Worm (Caenorhabditis elegans): ENCODE results near the gene F10D7.11.
A peak's percentile ranks its signal among the peaks of the same experiment; 100 is the strongest.

F10D7.11 gene

DNA sequence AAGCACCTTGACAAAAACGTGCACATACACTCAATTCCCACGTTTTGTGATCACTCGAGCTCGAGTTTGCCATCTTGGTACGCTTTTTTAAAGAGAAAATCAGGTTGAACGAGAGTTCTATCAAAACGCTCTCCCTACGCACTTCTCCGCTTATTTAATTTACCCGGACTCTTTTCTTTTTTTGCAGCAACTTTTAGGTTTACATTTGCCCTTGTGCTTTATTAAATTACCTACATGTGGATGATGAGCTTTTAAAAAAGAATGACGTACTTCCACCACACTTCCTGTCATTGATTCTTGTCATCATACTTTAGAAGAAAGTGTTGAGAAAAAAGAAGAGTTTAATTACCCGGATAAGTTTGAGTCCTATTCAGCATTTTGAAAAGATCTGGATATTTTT lies 10.5 kb upstream of the F10D7.11 start:
- TF ChIP-seq ama-1 (optimal IDR thresholded peaks at IDR 0.05): no peak
- no peak for TF ChIP-seq nhr-77 (tag; optimal IDR thresholded peaks at IDR 0.05)
- TF ChIP-seq C34F6.9 (tag; optimal IDR thresholded peaks at IDR 0.05): peak; percentile 3
- no peak for TF ChIP-seq ztf-1 (GFP tag; conservative IDR thresholded peaks at IDR 0.05)
- TF ChIP-seq ZK546.5 (tag; optimal IDR thresholded peaks at IDR 0.05): no peak
- TF ChIP-seq Y55F3AM.14 (GFP tag; optimal IDR thresholded peaks at IDR 0.05): no peak
- no peak for TF ChIP-seq mab-5 (tag; optimal IDR thresholded peaks at IDR 0.05)
- no peak for TF ChIP-seq alr-1 (tag; optimal IDR thresholded peaks at IDR 0.05)
- no peak for TF ChIP-seq nhr-23 (tag; optimal IDR thresholded peaks at IDR 0.05)
- TF ChIP-seq sma-9 (GFP tag; optimal IDR thresholded peaks at IDR 0.05): peak; percentile 33
- no peak for TF ChIP-seq sma-9 (tag; optimal IDR thresholded peaks at IDR 0.05)

ce11 chrX:17355462-17355861 lies 7.2 kb upstream of the F10D7.11 start:
- TF ChIP-seq ceh-82 (tag; optimal IDR thresholded peaks at IDR 0.05) (no peak), lin-39 (tag; optimal IDR thresholded peaks at IDR 0.05) (no peak), elt-1 (tag; optimal IDR thresholded peaks at IDR 0.05) (no peak), nhr-77 (tag; optimal IDR thresholded peaks at IDR 0.05) (no peak), crh-2 (tag; optimal IDR thresholded peaks at IDR 0.05) (no peak), nhr-23 (tag; optimal IDR thresholded peaks at IDR 0.05) (no peak)

ce11 chrX:17356748-17357147 lies 5.9 kb upstream of the F10D7.11 start:
- TF ChIP-seq unc-39 (tag; optimal IDR thresholded peaks at IDR 0.05) (no peak), ceh-16 (tag; optimal IDR thresholded peaks at IDR 0.05) (no peak), dmd-4 (tag; optimal IDR thresholded peaks at IDR 0.05) (no peak), nhr-23 (tag; optimal IDR thresholded peaks at IDR 0.05) (no peak), sma-9 (GFP tag; optimal IDR thresholded peaks at IDR 0.05) (no peak), sma-9 (tag; optimal IDR thresholded peaks at IDR 0.05) (no peak), ceh-82 (tag; optimal IDR thresholded peaks at IDR 0.05) (no peak), nhr-21 (tag; optimal IDR thresholded peaks at IDR 0.05) (no peak), elt-1 (tag; optimal IDR thresholded peaks at IDR 0.05) (no peak), mab-5 (tag; optimal IDR thresholded peaks at IDR 0.05) (no peak), nhr-6 (tag; optimal IDR thresholded peaks at IDR 0.05) (no peak), sem-4 (tag; optimal IDR thresholded peaks at IDR 0.05) (no peak), skn-1 (tag; optimal IDR thresholded peaks at IDR 0.05) (no peak), aly-2 (tag; optimal IDR thresholded peaks at IDR 0.05) (no peak), ZK546.5 (tag; optimal IDR thresholded peaks at IDR 0.05) (no peak)

DNA sequence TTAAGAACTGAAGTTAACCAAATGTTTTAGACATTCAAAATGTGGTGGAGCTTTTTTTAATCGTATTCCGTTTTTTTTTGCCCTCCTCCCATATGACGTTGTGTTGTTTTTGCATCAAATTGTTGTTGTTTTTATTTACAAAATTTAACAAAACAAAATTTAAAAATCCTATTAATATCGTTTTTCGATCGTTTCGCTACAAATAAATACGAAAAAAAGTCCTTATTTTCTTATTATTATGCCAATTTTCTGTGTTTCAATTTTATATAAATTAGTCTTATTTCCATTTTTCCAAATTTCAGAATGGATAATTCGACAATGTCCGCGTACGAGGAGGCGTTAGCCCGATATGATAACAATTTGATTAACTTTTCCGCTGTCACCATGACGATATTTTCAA lies 3.2 kb upstream of the F10D7.11 start, which contains the start of gene npr-36:
Gene npr-36, plus strand, starts transcription at position 301 of the 400 bp plus-strand sequence.
- TF ChIP-seq nhr-237 (tag; optimal IDR thresholded peaks at IDR 0.05): no peak
- TF ChIP-seq dmd-4 (tag; optimal IDR thresholded peaks at IDR 0.05): no peak
- no peak for TF ChIP-seq C34F6.9 (tag; optimal IDR thresholded peaks at IDR 0.05)
- no peak for TF ChIP-seq blmp-1 (tag; optimal IDR thresholded peaks at IDR 0.05; ENCODE audit: insufficient read depth)
- TF ChIP-seq lin-11 (tag; optimal IDR thresholded peaks at IDR 0.05): no peak
- TF ChIP-seq lin-13 (GFP tag; optimal IDR thresholded peaks at IDR 0.05): no peak
- TF ChIP-seq elt-1 (tag; optimal IDR thresholded peaks at IDR 0.05): no peak
- no peak for TF ChIP-seq nhr-129 (tag; optimal IDR thresholded peaks at IDR 0.05)
- TF ChIP-seq ceh-82 (tag; optimal IDR thresholded peaks at IDR 0.05): no peak

DNA sequence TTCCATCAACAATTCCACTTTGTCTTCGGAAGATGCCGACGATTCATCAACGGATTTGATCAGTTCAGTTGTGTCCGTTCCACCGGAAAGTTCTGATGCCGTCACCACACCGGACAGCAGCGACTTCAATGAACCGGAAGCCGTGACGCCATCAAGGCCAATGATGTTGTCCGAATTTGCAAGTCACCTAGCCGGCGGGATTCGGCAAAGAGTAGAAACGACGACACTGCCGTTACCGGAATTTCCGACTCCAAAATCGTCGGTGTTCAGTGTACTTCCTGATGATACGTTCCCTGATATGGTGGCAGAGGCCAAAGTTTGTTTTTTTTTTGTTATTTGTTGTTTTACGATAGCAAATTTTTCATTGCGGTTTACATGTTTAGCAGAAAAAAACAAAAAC lies 862 bp downstream of the F10D7.11 start:
- TF ChIP-seq sma-3 (GFP tag; optimal IDR thresholded peaks at IDR 0.05) (peak; percentile 15), F13H6.1 (tag; optimal IDR thresholded peaks at IDR 0.05) (no peak)

- no peak for TF ChIP-seq alr-1 (tag; optimal IDR thresholded peaks at IDR 0.05)
Observed at ce11 chrX:17368542-17368941, 5.9 kb downstream of the F10D7.11 start, which contains the start of gene mfsd-10. mfsd-10 (minus strand) TSS chrX:17368642.

DNA sequence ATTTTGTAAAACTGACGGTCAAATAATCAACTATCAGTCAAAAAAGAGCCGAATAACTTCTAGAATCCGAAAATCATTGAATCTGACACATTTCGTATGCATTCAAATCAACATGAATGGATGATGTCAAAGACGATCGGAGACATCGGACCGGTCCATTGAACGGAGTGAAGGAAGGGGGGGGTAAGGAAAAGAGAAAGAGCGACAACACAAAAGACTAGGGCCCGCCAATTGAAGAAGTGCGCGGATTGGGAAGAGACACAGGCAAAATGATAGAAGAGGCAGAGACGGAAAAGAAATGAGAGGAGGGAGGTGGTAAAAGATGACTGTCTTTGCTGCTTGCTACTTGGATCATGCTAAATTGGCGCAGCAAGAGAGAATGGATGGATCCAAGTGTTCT lies 6.9 kb downstream of the F10D7.11 start:
- TF ChIP-seq ceh-16 (tag; optimal IDR thresholded peaks at IDR 0.05) (no peak), Y55F3AM.14 (GFP tag; optimal IDR thresholded peaks at IDR 0.05) (no peak), sem-4 (tag; optimal IDR thresholded peaks at IDR 0.05) (peak; percentile 12), nhr-129 (tag; optimal IDR thresholded peaks at IDR 0.05) (peak; percentile 40), nhr-21 (tag; optimal IDR thresholded peaks at IDR 0.05) (no peak), lsy-2 (tag; optimal IDR thresholded peaks at IDR 0.05) (no peak), nhr-25 (tag; optimal IDR thresholded peaks at IDR 0.05) (peak; percentile 22)
